Worm (Caenorhabditis elegans): ENCODE measurements around the gene daz-1.

DNA sequence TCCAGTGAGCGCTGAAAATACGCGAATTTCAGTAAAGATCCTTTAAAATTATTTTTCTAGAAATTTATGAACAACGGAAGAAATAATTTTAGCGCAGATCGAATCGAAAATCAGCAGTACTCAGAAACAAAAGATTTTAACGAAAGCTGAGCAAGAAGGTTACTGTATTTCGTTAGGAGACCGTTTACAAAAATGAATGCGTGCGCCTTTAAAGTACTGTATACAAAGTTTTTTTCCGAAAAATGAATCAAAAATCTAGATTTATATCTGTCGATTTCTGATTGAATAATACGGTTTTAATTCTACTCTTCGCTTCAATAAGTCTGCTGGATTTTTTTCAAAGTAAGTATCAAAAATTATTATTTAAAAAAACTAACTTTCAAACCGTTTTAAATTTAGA is 42.1 kb upstream of the daz-1 start, which contains the start of the genes EEED8.14 and EEED8.3:
- no peak for TF ChIP-seq nfya-1 (tag; optimal IDR thresholded peaks at IDR 0.05; ENCODE audit: insufficient read depth)
- TF ChIP-seq unc-62 (GFP tag; optimal IDR thresholded peaks at IDR 0.05) = no peak
- no peak for TF ChIP-seq nhr-28 (tag; optimal IDR thresholded peaks at IDR 0.05)
- no peak for TF ChIP-seq aly-2 (tag; optimal IDR thresholded peaks at IDR 0.05)
- TF ChIP-seq R02D3.7 (tag; optimal IDR thresholded peaks at IDR 0.05) = no peak
